Fruit fly (Drosophila melanogaster) whole organism, pupa: ENCODE data around the gene CG18180.

Source experiments
- CG14655 ChIP-seq: fragments of 200-800 bp; sonication (Bioruptor generic); optimal IDR thresholded peaks from 3 replicates; lab custom pipeline; 2017; ENCODE audit warnings: mild to moderate bottlenecking, missing biosample characterization, missing genetic modification reagents, missing genetic modification characterization
- CG15710 ChIP-seq: fragments of 200-800 bp; sonication (Bioruptor generic); optimal IDR thresholded peaks from 2 replicates; lab custom pipeline; 2018; ENCODE audit warnings: missing biosample characterization, mild to moderate bottlenecking, missing genetic modification characterization, moderate library complexity
- CG17806 ChIP-seq: fragments of 200-800 bp; sonication (Bioruptor generic); optimal IDR thresholded peaks from 2 replicates; lab custom pipeline; 2018; ENCODE audit warnings: missing biosample characterization, mild to moderate bottlenecking, missing genetic modification characterization, moderate library complexity
- CG4496 ChIP-seq: fragments of 200-800 bp; sonication (Bioruptor generic); IDR thresholded peaks from 3 replicates; pipeline ENCODE4 v1.3.6; 2022; ENCODE audit warnings: missing biosample characterization, missing genetic modification characterization
- CG8159 ChIP-seq: fragments of 200-800 bp; sonication (Bioruptor generic); optimal IDR thresholded peaks from 3 replicates; lab custom pipeline; 2018; ENCODE audit warnings: missing biosample characterization, mild to moderate bottlenecking, missing genetic modification characterization, moderate library complexity
- CG8301 ChIP-seq: fragments of 200-800 bp; sonication (Bioruptor generic); optimal IDR thresholded peaks from 2 replicates; lab custom pipeline; 2018; ENCODE audit warnings: missing biosample characterization, mild to moderate bottlenecking, missing genetic modification characterization
- CG9948 ChIP-seq: fragments of 200-800 bp; sonication (Bioruptor generic); optimal IDR thresholded peaks from 2 replicates; lab custom pipeline; 2018; ENCODE audit warnings: missing biosample characterization, mild to moderate bottlenecking, missing genetic modification characterization, moderate library complexity
- EcR ChIP-seq: fragments of 200-800 bp; sonication (Bioruptor generic); optimal IDR thresholded peaks from 3 replicates; lab custom pipeline; 2019; ENCODE audit warnings: missing biosample characterization, missing genetic modification characterization, mild to moderate bottlenecking, moderate library complexity, missing genetic modification reagents
- Pif1B ChIP-seq: fragments of 200-800 bp; sonication (Bioruptor generic); optimal IDR thresholded peaks from 3 replicates; lab custom pipeline; 2016; ENCODE audit warnings: missing biosample characterization, missing genetic modification characterization
- Snoo ChIP-seq: fragments of 200-800 bp; sonication (Bioruptor generic); optimal IDR thresholded peaks from 3 replicates; lab custom pipeline; 2017; ENCODE audit warnings: missing biosample characterization, mild to moderate bottlenecking, missing genetic modification characterization, inconsistent platforms
- fd96Ca ChIP-seq: fragments of 200-800 bp; sonication (Bioruptor generic); IDR thresholded peaks from 3 replicates; pipeline ENCODE4 v1.3.6; 2022; ENCODE audit warnings: missing biosample characterization, missing genetic modification characterization
- gl ChIP-seq: fragments of 200-800 bp; sonication (Bioruptor generic); optimal IDR thresholded peaks from 2 replicates; lab custom pipeline; 2018; ENCODE audit warnings: missing biosample characterization, mild to moderate bottlenecking, missing genetic modification characterization
- rn ChIP-seq: fragments of 200-800 bp; sonication (Bioruptor generic); IDR thresholded peaks from 2 replicates; pipeline ENCODE4 v1.3.6; 2022; ENCODE audit warnings: missing biosample characterization, missing genetic modification characterization

DNA sequence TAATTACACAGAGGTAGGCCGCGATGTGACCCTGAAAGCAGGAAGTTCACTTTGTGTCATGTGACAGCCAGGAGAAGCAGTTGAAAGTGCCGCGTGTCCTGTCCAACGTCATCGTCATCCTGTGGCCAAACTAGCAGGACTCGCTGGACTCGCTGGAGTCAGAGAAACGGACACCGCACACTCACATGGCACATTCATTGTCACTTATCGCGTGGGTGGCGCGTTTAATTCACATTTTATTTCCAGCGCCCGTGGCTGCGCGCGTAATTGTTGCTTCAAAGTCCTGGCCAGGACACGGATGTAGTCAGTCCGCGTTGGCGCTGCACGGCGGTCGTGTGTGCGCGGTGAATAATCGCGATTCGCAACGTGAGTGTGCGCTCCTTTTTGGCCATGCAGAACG, 43.3 kb upstream of the CG18180 start, which contains the start of gene Tmc:
- no peak for TF ChIP-seq CG15710
- TF ChIP-seq CG17806 (tag; lab: Kevin White, UChicago) = no peak
- no peak for TF ChIP-seq CG8301 (tag; lab: Kevin White, UChicago)
- no peak for TF ChIP-seq CG14655 (GFP tag; lab: Kevin White, UChicago)
- no peak for TF ChIP-seq CG9948
- no peak for TF ChIP-seq CG4496 (GFP tag; lab: Robert Waterston, UW)
- no peak for TF ChIP-seq fd96Ca (GFP tag; lab: Robert Waterston, UW)
- no peak for TF ChIP-seq Pif1B (GFP tag; lab: Kevin White, UChicago)
- no peak for TF ChIP-seq Snoo (tag; lab: Kevin White, UChicago)
- TF ChIP-seq EcR = no peak
- no peak for TF ChIP-seq rn
- TF ChIP-seq CG8159 = no peak
- TF ChIP-seq gl = no peak
